Worm (Caenorhabditis elegans) whole organism, mixed stage, embryonic: ENCODE measurements around the gene dhs-14.
A peak's percentile ranks its signal among the peaks of the same experiment; 100 is the strongest.

Experiments used
- M03D4.4 ChIP-seq: sonication (generic microtip); optimal IDR thresholded peaks from 2 replicates; lab custom pipeline; 2017; ENCODE audit warnings: mild to moderate bottlenecking, missing genetic modification characterization, missing compliant biosample characterization
- bed-3 ChIP-seq: fragments of 200-800 bp; sonication (Bioruptor generic); optimal IDR thresholded peaks from 3 replicates; lab custom pipeline; 2018; ENCODE audit warnings: mild to moderate bottlenecking, missing genetic modification characterization, moderate library complexity, missing compliant biosample characterization
- ceh-39 ChIP-seq: fragments of 150-350 bp; optimal IDR thresholded peaks from 2 replicates; lab custom pipeline; 2014; ENCODE audit warnings: missing biosample characterization, missing genetic modification characterization
- ceh-43 ChIP-seq: fragments of 200-800 bp; sonication (Bioruptor generic); optimal IDR thresholded peaks from 2 replicates; lab custom pipeline; 2018; ENCODE audit warnings: mild to moderate bottlenecking, missing genetic modification characterization, moderate library complexity, missing compliant biosample characterization
- ceh-83 ChIP-seq: fragments of 200-800 bp; sonication (Bioruptor generic); optimal IDR thresholded peaks from 2 replicates; lab custom pipeline; 2018; ENCODE audit warnings: mild to moderate bottlenecking, missing genetic modification characterization, missing compliant biosample characterization
- ces-1 ChIP-seq: fragments of 150-350 bp; optimal IDR thresholded peaks from 2 replicates; lab custom pipeline; 2014; ENCODE audit warnings: missing biosample characterization, missing genetic modification reagents, missing genetic modification characterization
- cnd-1 ChIP-seq: fragments of 200-800 bp; sonication (Bioruptor generic); optimal IDR thresholded peaks from 2 replicates; lab custom pipeline; 2018; ENCODE audit warnings: mild to moderate bottlenecking, missing genetic modification characterization, missing compliant biosample characterization
- drap-1 ChIP-seq: fragments of 200-800 bp; sonication (Bioruptor generic); optimal IDR thresholded peaks from 3 replicates; lab custom pipeline; 2018; ENCODE audit warnings: mild to moderate bottlenecking, missing genetic modification characterization, missing compliant biosample characterization
- elt-1 ChIP-seq: sonication (generic microtip); optimal IDR thresholded peaks from 2 replicates; lab custom pipeline; 2017; ENCODE audit warnings: missing genetic modification characterization, mild to moderate bottlenecking, missing compliant biosample characterization, antibody characterized with exemption, moderate library complexity, borderline replicate concordance; ENCODE audit not compliant: insufficient read depth
- elt-3 ChIP-seq: fragments of 150-350 bp; optimal IDR thresholded peaks from 2 replicates; lab custom pipeline; 2014; ENCODE audit warnings: missing biosample characterization, missing genetic modification characterization
- flh-1 ChIP-seq: fragments of 200-800 bp; sonication (Bioruptor generic); optimal IDR thresholded peaks from 2 replicates; lab custom pipeline; 2018; ENCODE audit warnings: mild to moderate bottlenecking, missing genetic modification characterization, moderate library complexity, missing compliant biosample characterization
- ham-2 ChIP-seq: fragments of 200-800 bp; sonication (Bioruptor generic); optimal IDR thresholded peaks from 2 replicates; lab custom pipeline; 2018; ENCODE audit warnings: mild to moderate bottlenecking, missing genetic modification characterization, missing compliant biosample characterization
- hlh-1 ChIP-seq: fragments of 150-350 bp; optimal IDR thresholded peaks from 2 replicates; lab custom pipeline; 2014; ENCODE audit warnings: missing biosample characterization, missing genetic modification reagents, missing genetic modification characterization
- lin-13 ChIP-seq: fragments of 150-350 bp; optimal IDR thresholded peaks from 2 replicates; lab custom pipeline; 2014; ENCODE audit warnings: missing biosample characterization, missing genetic modification characterization
- lin-32 ChIP-seq: fragments of 200-800 bp; sonication (Bioruptor generic); optimal IDR thresholded peaks from 2 replicates; lab custom pipeline; 2018; ENCODE audit warnings: mild to moderate bottlenecking, missing genetic modification characterization, missing compliant biosample characterization
- mab-5 ChIP-seq: fragments of 150-350 bp; optimal IDR thresholded peaks from 2 replicates; lab custom pipeline; 2014; ENCODE audit warnings: missing biosample characterization, missing genetic modification characterization
- mep-1 ChIP-seq: fragments of 150-350 bp; optimal IDR thresholded peaks from 2 replicates; lab custom pipeline; 2017; ENCODE audit warnings: missing biosample characterization, missing genetic modification reagents, missing genetic modification characterization, inconsistent platforms
- mls-2 ChIP-seq: sonication (generic microtip); optimal IDR thresholded peaks from 2 replicates; lab custom pipeline; 2016; ENCODE audit warnings: mild to moderate bottlenecking, missing genetic modification characterization, moderate library complexity, missing compliant biosample characterization
- nhr-12 ChIP-seq: fragments of 150-350 bp; optimal IDR thresholded peaks from 2 replicates; lab custom pipeline; 2014; ENCODE audit warnings: missing biosample characterization, missing genetic modification characterization
- nhr-2 ChIP-seq: fragments of 150-350 bp; optimal IDR thresholded peaks from 2 replicates; lab custom pipeline; 2014; ENCODE audit warnings: missing biosample characterization, missing genetic modification characterization
- nhr-28 ChIP-seq: fragments of 150-350 bp; optimal IDR thresholded peaks from 2 replicates; lab custom pipeline; 2014; ENCODE audit warnings: missing biosample characterization, missing genetic modification characterization
- nhr-76 ChIP-seq: sonication (generic microtip); optimal IDR thresholded peaks from 2 replicates; lab custom pipeline; 2017; ENCODE audit warnings: missing biosample characterization, missing genetic modification characterization
- pha-4 ChIP-seq: fragments of 150-350 bp; optimal IDR thresholded peaks from 2 replicates; lab custom pipeline; 2018; ENCODE audit warnings: missing biosample characterization, missing genetic modification reagents, missing genetic modification characterization
- snpc-4 ChIP-seq: fragments of 150-350 bp; optimal IDR thresholded peaks from 2 replicates; lab custom pipeline; 2014; ENCODE audit warnings: missing biosample characterization, missing genetic modification characterization
- sptf-1 ChIP-seq: sonication (generic microtip); optimal IDR thresholded peaks from 2 replicates; lab custom pipeline; 2017; ENCODE audit warnings: mild to moderate bottlenecking, missing genetic modification characterization, moderate library complexity, missing compliant biosample characterization
- tbx-8 ChIP-seq: fragments of 200-800 bp; sonication (Bioruptor generic); optimal IDR thresholded peaks from 2 replicates; lab custom pipeline; 2018; ENCODE audit warnings: mild to moderate bottlenecking, missing genetic modification characterization, moderate library complexity, missing compliant biosample characterization
- unc-120 ChIP-seq: sonication (generic microtip); optimal IDR thresholded peaks from 2 replicates; lab custom pipeline; 2017; ENCODE audit warnings: missing genetic modification characterization, missing compliant biosample characterization; ENCODE audit not compliant: poor library complexity, severe bottlenecking
- unc-39 ChIP-seq: fragments of 150-350 bp; optimal IDR thresholded peaks from 2 replicates; lab custom pipeline; 2014; ENCODE audit warnings: missing biosample characterization, missing genetic modification characterization
- unc-62 ChIP-seq: fragments of 150-350 bp; optimal IDR thresholded peaks from 2 replicates; lab custom pipeline; 2014; ENCODE audit warnings: missing biosample characterization, missing genetic modification reagents, missing genetic modification characterization
- zip-8 ChIP-seq: fragments of 150-350 bp; optimal IDR thresholded peaks from 2 replicates; lab custom pipeline; 2014; ENCODE audit warnings: missing biosample characterization, missing genetic modification characterization

Gene dhs-14

DNA sequence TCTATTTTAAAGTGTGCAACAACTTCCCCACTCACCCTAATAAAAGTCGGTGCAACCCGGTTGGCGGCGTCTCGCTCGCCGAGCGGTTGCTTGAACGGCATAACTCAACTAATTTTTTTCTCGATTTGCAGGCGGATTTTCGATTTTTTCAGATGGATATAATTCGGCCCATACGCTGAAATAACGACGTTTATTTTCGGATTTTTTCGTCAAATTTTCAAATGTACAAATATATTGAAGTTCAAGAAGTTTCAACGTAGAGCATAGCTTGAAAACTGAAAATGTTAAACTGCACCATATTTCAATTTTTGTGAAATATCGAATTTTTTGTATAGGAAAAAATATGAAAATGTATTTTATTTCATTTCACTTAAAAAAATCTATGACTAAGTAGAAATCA lies 42.8 kb upstream of the dhs-14 start, which contains the start of gene ketn-1:
Gene ketn-1, minus strand, starts transcription at position 101 of the 400 bp plus-strand sequence.
- no peak for TF ChIP-seq unc-120 (tag; lab: Kevin White, UChicago)
- no peak for TF ChIP-seq unc-62
- TF ChIP-seq nhr-2 (tag; lab: Kevin White, UChicago) = no peak
- no peak for TF ChIP-seq nhr-12
- TF ChIP-seq unc-39 (tag; lab: Kevin White, UChicago) = no peak
- TF ChIP-seq elt-3 (tag; lab: Kevin White, UChicago) = no peak
- TF ChIP-seq ceh-43 (GFP tag; lab: Kevin White, UChicago) = no peak
- TF ChIP-seq cnd-1 (tag; lab: Kevin White, UChicago) = no peak
- TF ChIP-seq M03D4.4 (tag; lab: Kevin White, UChicago) = no peak
- no peak for TF ChIP-seq zip-8
- no peak for TF ChIP-seq elt-1
- no peak for TF ChIP-seq nhr-76 (tag; lab: Kevin White, UChicago)
- no peak for TF ChIP-seq nhr-28 (tag; lab: Kevin White, UChicago)
- TF ChIP-seq sptf-1 (tag; lab: Kevin White, UChicago) = no peak
- no peak for TF ChIP-seq lin-13
- no peak for TF ChIP-seq pha-4

DNA sequence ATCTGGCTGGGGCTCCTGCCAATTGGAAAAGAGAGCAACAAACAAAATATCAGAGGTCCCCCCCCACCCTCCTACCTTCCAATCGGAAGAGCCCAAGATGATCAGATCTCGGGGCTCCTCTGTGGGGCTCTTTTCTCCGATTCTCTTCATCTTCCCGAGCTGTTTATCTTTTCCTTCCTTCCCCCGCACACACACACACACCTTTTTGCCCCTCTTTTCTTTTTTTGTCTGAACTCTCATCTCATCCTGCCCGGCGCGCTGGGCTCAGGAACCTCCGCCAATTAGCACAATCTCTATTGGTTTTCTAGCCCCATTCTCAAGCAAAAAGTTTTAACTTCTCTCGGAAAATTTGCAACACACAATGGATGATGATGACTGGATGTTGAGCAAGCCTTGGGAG lies 38.3 kb upstream of the dhs-14 start:
- TF ChIP-seq hlh-1 (tag; lab: Kevin White, UChicago) = no peak
- no peak for TF ChIP-seq elt-3 (tag; lab: Kevin White, UChicago)
- TF ChIP-seq drap-1 = no peak
- no peak for TF ChIP-seq flh-1 (GFP tag; lab: Kevin White, UChicago)
- peak; percentile 53 for TF ChIP-seq unc-120 (tag; lab: Kevin White, UChicago)

DNA sequence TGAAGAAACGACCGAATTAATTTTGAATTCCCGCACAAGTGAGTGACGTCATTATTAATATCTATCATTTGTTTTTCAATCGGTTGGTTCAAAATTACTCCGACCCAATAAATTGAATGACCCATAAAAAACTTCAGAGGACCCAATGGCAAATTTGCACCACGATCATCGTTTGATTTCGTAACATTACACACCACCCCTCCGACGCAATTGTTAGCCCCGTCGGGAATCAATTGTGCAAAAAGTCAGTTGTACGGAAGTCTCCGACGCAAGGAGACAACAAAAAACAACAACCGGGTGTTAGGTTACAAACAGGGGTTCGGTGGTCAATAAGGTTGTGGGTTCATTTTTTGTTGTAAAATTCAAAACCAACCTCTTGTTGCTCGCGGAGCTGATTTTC lies 37.0 kb upstream of the dhs-14 start:
- TF ChIP-seq zip-8 (peak; percentile 13), hlh-1 (tag; lab: Kevin White, UChicago) (peak; percentile 48), mab-5 (tag; lab: Kevin White, UChicago) (no peak), drap-1 (no peak)

DNA sequence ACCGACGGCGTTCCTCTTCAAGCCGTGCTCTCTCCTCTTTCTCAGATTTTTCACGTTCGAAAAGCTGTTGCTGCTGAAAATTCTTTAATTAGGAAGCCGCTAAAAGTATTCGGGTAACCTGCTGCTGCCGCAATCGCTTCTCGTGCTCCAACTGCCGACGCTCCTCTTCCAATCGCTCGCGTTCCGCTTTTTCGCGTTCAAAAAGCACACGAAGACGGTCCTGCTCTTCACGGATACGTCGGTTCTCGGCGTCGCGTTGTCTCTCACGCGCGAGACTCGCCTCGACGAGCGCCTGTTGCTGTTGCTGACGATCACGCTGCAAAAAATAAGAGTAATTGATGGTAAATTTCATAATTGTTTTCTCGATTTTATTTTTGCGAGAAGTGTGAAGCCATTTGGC lies 35.7 kb upstream of the dhs-14 start:
- TF ChIP-seq tbx-8 (GFP tag; lab: Kevin White, UChicago) = no peak
- no peak for TF ChIP-seq snpc-4
- TF ChIP-seq unc-39 (tag; lab: Kevin White, UChicago) = no peak
- TF ChIP-seq unc-62 = no peak
- TF ChIP-seq bed-3 = no peak
- no peak for TF ChIP-seq ces-1 (GFP tag; lab: Kevin White, UChicago)
- no peak for TF ChIP-seq nhr-2 (tag; lab: Kevin White, UChicago)
- no peak for TF ChIP-seq mep-1 (tag; lab: Kevin White, UChicago)
- TF ChIP-seq drap-1 = no peak
- TF ChIP-seq ceh-39 (tag; lab: Kevin White, UChicago) = no peak
- no peak for TF ChIP-seq cnd-1 (tag; lab: Kevin White, UChicago)
- TF ChIP-seq nhr-76 (tag; lab: Kevin White, UChicago) = no peak
- TF ChIP-seq hlh-1 (tag; lab: Kevin White, UChicago) = no peak
- no peak for TF ChIP-seq mls-2
- TF ChIP-seq ceh-43 (GFP tag; lab: Kevin White, UChicago) = no peak
- no peak for TF ChIP-seq ham-2
- TF ChIP-seq, all 35 proteins: peak for 0

DNA sequence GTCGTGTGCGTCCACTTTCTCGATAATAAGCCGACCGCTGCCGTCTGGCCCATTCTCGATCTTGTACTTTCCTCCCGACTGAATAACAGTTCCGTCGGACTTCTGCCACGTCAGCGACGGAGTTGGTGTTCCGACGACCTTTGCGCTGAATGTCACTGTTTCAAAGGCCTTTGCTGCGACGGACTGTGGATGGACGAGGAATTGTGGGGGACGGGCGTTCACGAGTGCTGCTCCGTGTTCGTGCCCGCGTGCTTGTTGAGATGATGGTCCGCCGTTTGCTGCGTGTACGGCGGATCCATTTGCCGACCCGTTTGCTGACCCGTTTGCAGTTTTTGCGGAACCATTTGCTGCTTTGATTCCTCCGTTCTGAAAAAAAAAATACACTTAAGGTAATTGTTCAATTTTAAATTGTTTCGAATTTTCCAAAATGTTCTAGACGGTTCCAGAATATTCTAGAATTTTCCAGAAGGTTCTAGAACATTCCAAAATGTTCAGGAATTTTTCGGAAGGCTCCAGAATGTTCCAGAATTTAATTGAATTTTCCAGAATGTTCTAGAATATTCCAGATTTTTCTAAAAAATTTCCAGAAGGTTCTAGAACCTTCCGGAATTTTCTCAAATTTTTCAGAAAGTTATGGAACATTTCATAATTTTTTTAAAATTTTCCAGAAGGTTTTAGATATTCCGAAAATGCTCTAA lies 34.3 kb upstream of the dhs-14 start:
- TF ChIP-seq mab-5 (tag; lab: Kevin White, UChicago) (no peak), unc-120 (tag; lab: Kevin White, UChicago) (no peak), nhr-12 (no peak), M03D4.4 (tag; lab: Kevin White, UChicago) (no peak), lin-32 (GFP tag; lab: Kevin White, UChicago) (no peak), snpc-4 (no peak), unc-39 (tag; lab: Kevin White, UChicago) (no peak), tbx-8 (GFP tag; lab: Kevin White, UChicago) (no peak), ceh-83 (GFP tag; lab: Kevin White, UChicago) (no peak), nhr-28 (tag; lab: Kevin White, UChicago) (no peak), sptf-1 (tag; lab: Kevin White, UChicago) (no peak), drap-1 (no peak), zip-8 (no peak), hlh-1 (tag; lab: Kevin White, UChicago) (no peak)
